Worm (Caenorhabditis elegans): Measurements from ENCODE around the gene srh-185.

DNA sequence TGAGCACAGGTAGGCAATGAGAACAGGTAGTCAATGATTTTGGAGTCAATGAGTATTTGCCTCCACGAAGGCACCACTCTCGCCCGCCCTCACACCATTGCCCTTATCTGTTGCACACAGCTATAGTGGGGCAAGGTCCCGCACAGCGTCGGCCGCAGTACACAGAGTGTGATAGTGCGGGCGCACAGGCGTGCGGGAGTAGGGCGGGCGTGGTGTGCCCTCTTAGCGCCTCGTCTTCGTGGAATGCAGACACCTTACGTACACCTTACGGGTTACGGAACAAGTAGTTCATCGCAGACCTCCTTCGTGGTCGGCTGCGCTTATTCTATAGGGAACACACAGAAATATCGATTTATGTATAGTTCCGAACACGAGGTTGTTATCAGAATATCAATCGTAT, 48.1 kb upstream of the srh-185 start:
- TF ChIP-seq cebp-2 (GFP tag; IDR thresholded peaks at IDR 0.05) (no peak), pha-4 (tag; optimal IDR thresholded peaks at IDR 0.05) (no peak)

All from whole organism, young adult.